Worm (Caenorhabditis elegans) whole organism, L2 larva: ENCODE results near the gene H06H21.8.
A peak's percentile ranks its signal among the peaks of the same experiment; 100 is the strongest.

Experiments
- C34F6.9 ChIP-seq: fragments of 150-350 bp; optimal IDR thresholded peaks from 2 replicates; lab custom pipeline; 2014; ENCODE audit warnings: missing biosample characterization, missing genetic modification characterization
- F13H6.1 ChIP-seq: sonication (generic microtip); optimal IDR thresholded peaks from 2 replicates; lab custom pipeline; 2016; ENCODE audit warnings: missing genetic modification characterization, missing compliant biosample characterization
- R02D3.7 ChIP-seq: fragments of 150-350 bp; optimal IDR thresholded peaks from 2 replicates; lab custom pipeline; 2014; ENCODE audit warnings: missing biosample characterization, missing genetic modification characterization
- Y55F3AM.14 ChIP-seq: fragments of 200-800 bp; sonication (Bioruptor generic); optimal IDR thresholded peaks from 2 replicates; lab custom pipeline; 2018; ENCODE audit warnings: mild to moderate bottlenecking, missing genetic modification characterization, missing compliant biosample characterization
- ZK546.5 ChIP-seq: sonication (generic microtip); optimal IDR thresholded peaks from 2 replicates; lab custom pipeline; 2017; ENCODE audit warnings: missing biosample characterization, missing genetic modification characterization
- alr-1 ChIP-seq: fragments of 150-350 bp; optimal IDR thresholded peaks from 2 replicates; lab custom pipeline; 2014; ENCODE audit warnings: missing biosample characterization, missing genetic modification characterization
- aly-2 ChIP-seq: fragments of 150-350 bp; optimal IDR thresholded peaks from 2 replicates; lab custom pipeline; 2014; ENCODE audit warnings: missing biosample characterization, missing genetic modification characterization
- ama-1 ChIP-seq: fragments of 150-350 bp; optimal IDR thresholded peaks from 2 replicates; lab custom pipeline; 2018; ENCODE audit warnings: inconsistent platforms
- blmp-1 ChIP-seq: sonication (generic microtip); optimal IDR thresholded peaks from 2 replicates; lab custom pipeline; 2017; ENCODE audit warnings: missing genetic modification characterization, mild to moderate bottlenecking, missing compliant biosample characterization, antibody characterized with exemption, moderate library complexity; ENCODE audit not compliant: insufficient read depth
- ceh-16 ChIP-seq: fragments of 150-350 bp; optimal IDR thresholded peaks from 2 replicates; lab custom pipeline; 2014; ENCODE audit warnings: missing biosample characterization, missing genetic modification characterization
- crh-2 ChIP-seq: sonication (generic microtip); optimal IDR thresholded peaks from 2 replicates; lab custom pipeline; 2017; ENCODE audit warnings: missing biosample characterization, missing genetic modification characterization
- dmd-4 ChIP-seq: sonication (generic microtip); optimal IDR thresholded peaks from 2 replicates; lab custom pipeline; 2017; ENCODE audit warnings: missing biosample characterization, missing genetic modification characterization
- egl-27 ChIP-seq: sonication (generic microtip); optimal IDR thresholded peaks from 3 replicates; lab custom pipeline; 2017; ENCODE audit warnings: missing biosample characterization, missing genetic modification reagents, missing genetic modification characterization
- elt-1 ChIP-seq: fragments of 150-350 bp; optimal IDR thresholded peaks from 2 replicates; lab custom pipeline; 2014; ENCODE audit warnings: missing biosample characterization, missing genetic modification characterization
- elt-3 ChIP-seq: sonication (generic microtip); optimal IDR thresholded peaks from 2 replicates; lab custom pipeline; 2017; ENCODE audit warnings: missing biosample characterization, missing genetic modification characterization
- fos-1 ChIP-seq: fragments of 150-350 bp; optimal IDR thresholded peaks from 2 replicates; lab custom pipeline; 2014; ENCODE audit warnings: missing biosample characterization, missing genetic modification characterization
- gmeb-1 ChIP-seq: fragments of 150-350 bp; optimal IDR thresholded peaks from 2 replicates; lab custom pipeline; 2014; ENCODE audit warnings: missing biosample characterization, missing genetic modification characterization
- lin-11 ChIP-seq: fragments of 150-350 bp; sonication (generic microtip); optimal IDR thresholded peaks from 2 replicates; lab custom pipeline; 2014; ENCODE audit warnings: missing biosample characterization, missing genetic modification characterization, inconsistent platforms, mixed read lengths
- lin-13 ChIP-seq: fragments of 150-350 bp; optimal IDR thresholded peaks from 2 replicates; lab custom pipeline; 2014; ENCODE audit warnings: missing biosample characterization, missing genetic modification reagents, missing genetic modification characterization
- lin-39 ChIP-seq: fragments of 150-350 bp; optimal IDR thresholded peaks from 2 replicates; lab custom pipeline; 2014; ENCODE audit warnings: missing biosample characterization, missing genetic modification reagents, missing genetic modification characterization
- lsy-2 ChIP-seq, 2 experiments: fragments of 150-350 bp in 1 of 2; sonication (generic microtip) in 1 of 2; optimal IDR thresholded peaks; 2 replicates each; lab custom pipeline; 2014 to 2017; ENCODE audit warnings: missing biosample characterization in 2 of 2, missing genetic modification characterization in 2 of 2
- mab-5 ChIP-seq: fragments of 150-350 bp; optimal IDR thresholded peaks from 2 replicates; lab custom pipeline; 2014; ENCODE audit warnings: missing biosample characterization, missing genetic modification characterization
- mbf-1 ChIP-seq: sonication (generic microtip); optimal IDR thresholded peaks from 2 replicates; lab custom pipeline; 2017; ENCODE audit warnings: missing biosample characterization, missing genetic modification characterization
- nhr-11 ChIP-seq: fragments of 150-350 bp; optimal IDR thresholded peaks from 2 replicates; lab custom pipeline; 2014; ENCODE audit warnings: missing biosample characterization, missing genetic modification characterization
- nhr-12 ChIP-seq: fragments of 150-350 bp; optimal IDR thresholded peaks from 2 replicates; lab custom pipeline; 2014; ENCODE audit warnings: missing biosample characterization, missing genetic modification characterization
- nhr-129 ChIP-seq: fragments of 150-350 bp; optimal IDR thresholded peaks from 2 replicates; lab custom pipeline; 2014; ENCODE audit warnings: missing biosample characterization, missing genetic modification characterization
- nhr-21 ChIP-seq: fragments of 150-350 bp; optimal IDR thresholded peaks from 2 replicates; lab custom pipeline; 2014; ENCODE audit warnings: missing biosample characterization, missing genetic modification characterization
- nhr-23 ChIP-seq: fragments of 150-350 bp; optimal IDR thresholded peaks from 2 replicates; lab custom pipeline; 2014; ENCODE audit warnings: missing biosample characterization, missing genetic modification reagents, missing genetic modification characterization
- nhr-237 ChIP-seq: fragments of 150-350 bp; optimal IDR thresholded peaks from 2 replicates; lab custom pipeline; 2014; ENCODE audit warnings: missing biosample characterization, missing genetic modification characterization
- nhr-25 ChIP-seq: fragments of 150-350 bp; sonication (generic microtip); optimal IDR thresholded peaks from 3 replicates; lab custom pipeline; 2014; ENCODE audit warnings: missing biosample characterization, missing genetic modification characterization
- nhr-6 ChIP-seq: fragments of 150-350 bp; optimal IDR thresholded peaks from 2 replicates; lab custom pipeline; 2014; ENCODE audit warnings: missing biosample characterization, missing genetic modification characterization
- nhr-77 ChIP-seq: fragments of 150-350 bp; optimal IDR thresholded peaks from 2 replicates; lab custom pipeline; 2014; ENCODE audit warnings: missing biosample characterization, missing genetic modification characterization
- peb-1 ChIP-seq: fragments of 150-350 bp; optimal IDR thresholded peaks from 2 replicates; lab custom pipeline; 2014; ENCODE audit warnings: missing biosample characterization, missing genetic modification characterization
- sem-4 ChIP-seq: fragments of 150-350 bp; optimal IDR thresholded peaks from 2 replicates; lab custom pipeline; 2014; ENCODE audit warnings: missing biosample characterization, missing genetic modification reagents, missing genetic modification characterization
- skn-1 ChIP-seq: sonication (generic microtip); optimal IDR thresholded peaks from 2 replicates; lab custom pipeline; 2017; ENCODE audit warnings: missing biosample characterization, missing genetic modification characterization
- sma-3 ChIP-seq: sonication (generic microtip); optimal IDR thresholded peaks from 2 replicates; lab custom pipeline; 2016; ENCODE audit warnings: missing genetic modification reagents, missing genetic modification characterization, missing compliant biosample characterization
- sma-9 ChIP-seq, 2 experiments: fragments of 150-350 bp in 1 of 2; sonication (generic microtip) in 1 of 2; optimal IDR thresholded peaks; 2 replicates each; lab custom pipeline; 2014 to 2016; ENCODE audit warnings: missing genetic modification characterization in 2 of 2, mild to moderate bottlenecking in 1 of 2, missing biosample characterization in 1 of 2, missing compliant biosample characterization in 1 of 2, missing genetic modification reagents in 1 of 2, moderate library complexity in 1 of 2
- snpc-4 ChIP-seq: fragments of 150-350 bp; optimal IDR thresholded peaks from 2 replicates; lab custom pipeline; 2014; ENCODE audit warnings: missing biosample characterization, missing genetic modification characterization
- unc-55 ChIP-seq: fragments of 150-350 bp; sonication (generic microtip); optimal IDR thresholded peaks from 3 replicates; lab custom pipeline; 2014; ENCODE audit warnings: missing biosample characterization, missing genetic modification reagents, missing genetic modification characterization
- ztf-1 ChIP-seq: fragments of 200-800 bp; sonication (Bioruptor generic); conservative IDR thresholded peaks from 2 replicates; pipeline ENCODE4 v1.3.6; 2022; ENCODE audit warnings: missing genetic modification characterization, missing compliant biosample characterization

The H06H21.8 gene

ce11 chrIV:4810377-4810984 is 10.4 kb downstream of the H06H21.8 start, which contains the start of gene eif-1.A:
Gene eif-1.A, plus strand, starts transcription at chrIV:4810934.
- TF ChIP-seq sma-3 (GFP tag; lab: Kevin White, UChicago) = peak; percentile 44
- TF ChIP-seq crh-2 (tag; lab: Kevin White, UChicago) = peak; percentile 31
- TF ChIP-seq lin-13 (GFP tag; lab: Kevin White, UChicago) = peak; percentile 58
- TF ChIP-seq ZK546.5 (tag; lab: Kevin White, UChicago) = no peak
- TF ChIP-seq peb-1 (tag; lab: Kevin White, UChicago) = no peak
- no peak for TF ChIP-seq alr-1
- TF ChIP-seq lin-39 (tag; lab: Kevin White, UChicago) = no peak
- peak; percentile 21 for TF ChIP-seq F13H6.1 (tag; lab: Kevin White, UChicago)
- no peak for TF ChIP-seq egl-27 (tag; lab: Kevin White, UChicago)
- TF ChIP-seq mab-5 (tag; lab: Kevin White, UChicago) = no peak
- TF ChIP-seq nhr-12 (tag; lab: Kevin White, UChicago) = no peak
- no peak for TF ChIP-seq nhr-23 (tag; lab: Kevin White, UChicago)
- TF ChIP-seq ztf-1 (GFP tag; lab: Robert Waterston, UW) = no peak
- peak; percentile 3 for TF ChIP-seq nhr-25 (tag; lab: Kevin White, UChicago)
- peak; percentile 53 for TF ChIP-seq gmeb-1 (tag; lab: Kevin White, UChicago)
- no peak for TF ChIP-seq aly-2 (tag; lab: Kevin White, UChicago)
- TF ChIP-seq nhr-129 (tag; lab: Kevin White, UChicago) = peak; percentile 41
- peak; percentile 79 for TF ChIP-seq unc-55
- peak; percentile 76 for TF ChIP-seq C34F6.9 (tag; lab: Kevin White, UChicago)
- TF ChIP-seq elt-1 (tag; lab: Kevin White, UChicago) = no peak
- no peak for TF ChIP-seq mbf-1 (tag; lab: Kevin White, UChicago)
- TF ChIP-seq sma-9 (GFP tag; optimal IDR thresholded peaks at IDR 0.05; lab: Kevin White, UChicago) = peak; percentile 11
- no peak for TF ChIP-seq sma-9 (tag; optimal IDR thresholded peaks at IDR 0.05; lab: Kevin White, UChicago)
- peak; percentile 19 for TF ChIP-seq blmp-1
- no peak for TF ChIP-seq sem-4 (tag; lab: Kevin White, UChicago)
- no peak for TF ChIP-seq ama-1 (lab: Kevin White, UChicago)
- TF ChIP-seq elt-3 (tag; lab: Kevin White, UChicago) = no peak
- peak; percentile 33 for TF ChIP-seq fos-1 (tag; lab: Kevin White, UChicago)
- TF ChIP-seq snpc-4 (tag; lab: Kevin White, UChicago) = peak; percentile 33
- TF ChIP-seq R02D3.7 (tag; lab: Kevin White, UChicago) = no peak
- peak in 1 of 2 experiments; percentile 80 for TF ChIP-seq lsy-2 (tag; optimal IDR thresholded peaks at IDR 0.05; lab: Kevin White, UChicago)
- TF ChIP-seq skn-1 (tag; lab: Kevin White, UChicago) = no peak
- TF ChIP-seq nhr-237 (tag; lab: Kevin White, UChicago) = no peak
- TF ChIP-seq lin-11 (tag; lab: Kevin White, UChicago) = peak; percentile 51
- TF ChIP-seq ceh-16 (tag; lab: Kevin White, UChicago) = peak; percentile 16

ce11 chrIV:4809813-4810212 is 11.1 kb downstream of the H06H21.8 start, which contains the start of gene H06H21.37:
Gene H06H21.37, minus strand, starts transcription at chrIV:4809974.
- TF ChIP-seq nhr-21 (tag; lab: Kevin White, UChicago) (no peak), nhr-77 (no peak), Y55F3AM.14 (GFP tag; lab: Kevin White, UChicago) (no peak), egl-27 (tag; lab: Kevin White, UChicago) (no peak), C34F6.9 (tag; lab: Kevin White, UChicago) (no peak), nhr-129 (tag; lab: Kevin White, UChicago) (no peak), ZK546.5 (tag; lab: Kevin White, UChicago) (no peak), nhr-11 (tag; lab: Kevin White, UChicago) (no peak), ztf-1 (GFP tag; lab: Robert Waterston, UW) (no peak), nhr-6 (tag; lab: Kevin White, UChicago) (no peak), snpc-4 (tag; lab: Kevin White, UChicago) (no peak), dmd-4 (tag; lab: Kevin White, UChicago) (no peak), nhr-23 (tag; lab: Kevin White, UChicago) (no peak), aly-2 (tag; lab: Kevin White, UChicago) (no peak)
